Fruit fly (Drosophila melanogaster) whole organism, embryonic: Measurements from ENCODE around the gene dbr.

Experiments used
- Abd-B ChIP-seq: fragments of 200-800 bp; sonication (Bioruptor generic); optimal IDR thresholded peaks from 2 replicates; lab custom pipeline; 2018; ENCODE audit warnings: missing biosample characterization, mild to moderate bottlenecking, missing genetic modification characterization, moderate library complexity
- Ada2b ChIP-seq: fragments of 200-800 bp; sonication (Bioruptor generic); IDR thresholded peaks from 2 replicates; pipeline ENCODE4 v1.3.6; 2022; ENCODE audit warnings: missing biosample characterization, missing genetic modification characterization
- Bgb ChIP-seq: fragments of 200-800 bp; sonication (Bioruptor generic); IDR thresholded peaks from 2 replicates; pipeline ENCODE4 v1.3.6; 2022; ENCODE audit warnings: missing biosample characterization, missing genetic modification characterization; ENCODE audit not compliant: partially characterized antibody
- BtbVII ChIP-seq: fragments of 200-800 bp; sonication (Bioruptor generic); optimal IDR thresholded peaks from 3 replicates; lab custom pipeline; 2017; ENCODE audit warnings: missing biosample characterization, mild to moderate bottlenecking, missing genetic modification characterization
- CG10267 ChIP-seq: fragments of 200-800 bp; sonication (Bioruptor generic); optimal IDR thresholded peaks from 2 replicates; lab custom pipeline; 2018; ENCODE audit warnings: missing biosample characterization, mild to moderate bottlenecking, missing genetic modification characterization, moderate library complexity
- CG10366 ChIP-seq: fragments of 200-800 bp; sonication (Bioruptor generic); IDR thresholded peaks from 2 replicates; pipeline ENCODE4 v1.3.6; 2022; ENCODE audit warnings: missing biosample characterization, missing genetic modification characterization
- CG10543 ChIP-seq: fragments of 200-800 bp; sonication (Bioruptor generic); optimal IDR thresholded peaks from 3 replicates; lab custom pipeline; 2017; ENCODE audit warnings: missing biosample characterization, mild to moderate bottlenecking, missing genetic modification characterization, moderate library complexity
- CG10979 ChIP-seq: fragments of 200-800 bp; sonication (Bioruptor generic); optimal IDR thresholded peaks from 2 replicates; lab custom pipeline; 2018; ENCODE audit warnings: missing biosample characterization, mild to moderate bottlenecking, missing genetic modification characterization, moderate library complexity
- CG12104 ChIP-seq: fragments of 200-800 bp; sonication (Bioruptor generic); optimal IDR thresholded peaks from 3 replicates; lab custom pipeline; 2016; ENCODE audit warnings: missing biosample characterization, missing genetic modification characterization
- CG12391 ChIP-seq: fragments of 200-800 bp; sonication (Bioruptor generic); optimal IDR thresholded peaks from 3 replicates; lab custom pipeline; 2018; ENCODE audit warnings: missing biosample characterization, mild to moderate bottlenecking, missing genetic modification characterization, moderate library complexity
- CG14050 ChIP-seq: fragments of 200-800 bp; sonication (Bioruptor generic); IDR thresholded peaks from 3 replicates; pipeline ENCODE4 v1.3.6; 2022; ENCODE audit warnings: missing biosample characterization, missing genetic modification characterization
- CG15479 ChIP-seq: fragments of 200-800 bp; sonication (Bioruptor generic); optimal IDR thresholded peaks from 3 replicates; lab custom pipeline; 2019; ENCODE audit warnings: missing biosample characterization, mild to moderate bottlenecking, missing genetic modification characterization, moderate library complexity
- CG15696 ChIP-seq: fragments of 200-800 bp; sonication (Bioruptor generic); optimal IDR thresholded peaks from 2 replicates; lab custom pipeline; 2019; ENCODE audit warnings: missing biosample characterization, mild to moderate bottlenecking, missing genetic modification characterization, moderate library complexity
- CG16815 ChIP-seq: fragments of 200-800 bp; sonication (Bioruptor generic); optimal IDR thresholded peaks from 3 replicates; lab custom pipeline; 2017; ENCODE audit warnings: missing biosample characterization, mild to moderate bottlenecking, missing genetic modification characterization
- CG17829 ChIP-seq: fragments of 200-800 bp; optimal IDR thresholded peaks from 2 replicates; lab custom pipeline; 2019; ENCODE audit warnings: missing biosample characterization, mild to moderate bottlenecking, missing genetic modification characterization, moderate library complexity
- CG2678 ChIP-seq: fragments of 200-800 bp; sonication (Bioruptor generic); optimal IDR thresholded peaks from 3 replicates; lab custom pipeline; 2019; ENCODE audit warnings: missing biosample characterization, mild to moderate bottlenecking, missing genetic modification characterization, moderate library complexity
- CG2712 ChIP-seq: fragments of 200-800 bp; optimal IDR thresholded peaks from 3 replicates; lab custom pipeline; 2019; ENCODE audit warnings: missing biosample characterization, mild to moderate bottlenecking, missing genetic modification characterization, moderate library complexity
- CG31388 ChIP-seq: fragments of 200-800 bp; sonication (Bioruptor generic); optimal IDR thresholded peaks from 2 replicates; lab custom pipeline; 2016; ENCODE audit warnings: missing biosample characterization, missing genetic modification characterization
- CG32532 ChIP-seq: fragments of 200-800 bp; sonication (Bioruptor generic); IDR thresholded peaks from 2 replicates; pipeline ENCODE4 v1.3.6; 2022; ENCODE audit warnings: missing biosample characterization, missing genetic modification characterization
- CG4424 ChIP-seq: fragments of 200-800 bp; sonication (Bioruptor generic); optimal IDR thresholded peaks from 3 replicates; lab custom pipeline; 2016; ENCODE audit warnings: missing biosample characterization, missing genetic modification characterization
- CG6813 ChIP-seq: fragments of 200-800 bp; sonication (Bioruptor generic); optimal IDR thresholded peaks from 2 replicates; lab custom pipeline; 2017; ENCODE audit warnings: missing biosample characterization, missing genetic modification characterization, mild to moderate bottlenecking, moderate library complexity, missing genetic modification reagents
- CG8281 ChIP-seq: fragments of 200-800 bp; sonication (Bioruptor generic); optimal IDR thresholded peaks from 2 replicates; lab custom pipeline; 2018; ENCODE audit warnings: missing biosample characterization, mild to moderate bottlenecking, missing genetic modification characterization, moderate library complexity
- CG8359 ChIP-seq: fragments of 200-800 bp; sonication (Bioruptor generic); optimal IDR thresholded peaks from 2 replicates; lab custom pipeline; 2017; ENCODE audit warnings: missing biosample characterization, mild to moderate bottlenecking, missing genetic modification characterization, borderline replicate concordance
- CG8478 ChIP-seq: fragments of >200 bp; optimal IDR thresholded peaks from 2 replicates; lab custom pipeline; 2018
- CG9932 ChIP-seq: fragments of 200-800 bp; sonication (Bioruptor generic); IDR thresholded peaks from 2 replicates; pipeline ENCODE4 v1.3.6; 2022; ENCODE audit warnings: missing biosample characterization, missing genetic modification characterization
- D ChIP-seq, 2 experiments: fragments of 200-800 bp in 1 of 2; fragments of >200 bp in 1 of 2; sonication (Bioruptor generic) in 1 of 2; optimal IDR thresholded peaks; 2 replicates in 1 of 2; 3 replicates in 1 of 2; lab custom pipeline; 2017; ENCODE audit warnings: mild to moderate bottlenecking in 1 of 2, missing biosample characterization in 1 of 2, missing genetic modification characterization in 1 of 2, missing genetic modification reagents in 1 of 2
- Dref ChIP-seq: fragments of 200-800 bp; sonication (Bioruptor generic); IDR thresholded peaks from 2 replicates; pipeline ENCODE4 v1.3.6; 2022; ENCODE audit warnings: missing biosample characterization, missing genetic modification characterization
- E2f2 ChIP-seq: fragments of 200-800 bp; sonication (Bioruptor generic); IDR thresholded peaks from 2 replicates; pipeline ENCODE4 v1.3.6; 2022; ENCODE audit warnings: missing biosample characterization, missing genetic modification characterization
- Fer1 ChIP-seq: fragments of 200-800 bp; sonication (Bioruptor generic); optimal IDR thresholded peaks from 2 replicates; lab custom pipeline; 2017; ENCODE audit warnings: missing biosample characterization, mild to moderate bottlenecking, missing genetic modification characterization
- Fer2 ChIP-seq: fragments of 200-800 bp; sonication (Bioruptor generic); optimal IDR thresholded peaks from 2 replicates; lab custom pipeline; 2018; ENCODE audit warnings: missing biosample characterization, mild to moderate bottlenecking, missing genetic modification characterization, moderate library complexity
- HLH54F ChIP-seq: fragments of 200-800 bp; sonication (Bioruptor generic); optimal IDR thresholded peaks from 3 replicates; lab custom pipeline; 2016; ENCODE audit warnings: missing biosample characterization, missing genetic modification characterization
- Mrtf ChIP-seq: fragments of 200-800 bp; sonication (Bioruptor generic); IDR thresholded peaks from 3 replicates; pipeline ENCODE4 v1.3.6; 2022; ENCODE audit warnings: missing biosample characterization, missing genetic modification characterization
- NK7.1 ChIP-seq: fragments of 200-800 bp; sonication (Bioruptor generic); optimal IDR thresholded peaks from 3 replicates; lab custom pipeline; 2016; ENCODE audit warnings: missing biosample characterization, missing genetic modification characterization
- Rx ChIP-seq: fragments of 200-800 bp; sonication (Bioruptor generic); IDR thresholded peaks from 2 replicates; pipeline ENCODE4 v1.3.6; 2022; ENCODE audit warnings: missing biosample characterization, missing genetic modification characterization
- Trl ChIP-seq, 3 experiments: fragments of >200 bp in 2 of 3; fragments of 200-800 bp in 1 of 3; sonication (Bioruptor generic) in 1 of 3; optimal IDR thresholded peaks; 2 replicates in 1 of 3; 3 replicates in 2 of 3; lab custom pipeline; 2016 to 2017; ENCODE audit warnings: missing biosample characterization in 1 of 3, missing genetic modification characterization in 1 of 3
- abd-A ChIP-seq: fragments of 200-800 bp; sonication (Bioruptor generic); optimal IDR thresholded peaks from 3 replicates; lab custom pipeline; 2019; ENCODE audit warnings: missing biosample characterization, mild to moderate bottlenecking, missing genetic modification characterization, moderate library complexity
- al ChIP-seq: fragments of 200-800 bp; sonication (Bioruptor generic); IDR thresholded peaks from 2 replicates; pipeline ENCODE4 v1.3.6; 2022; ENCODE audit warnings: missing biosample characterization, missing genetic modification characterization
- klu ChIP-seq: fragments of 200-800 bp; sonication (Bioruptor generic); IDR thresholded peaks from 2 replicates; pipeline ENCODE4 v1.3.6; 2022; ENCODE audit warnings: missing biosample characterization, missing genetic modification characterization
- knrl ChIP-seq: fragments of 200-800 bp; sonication (Bioruptor generic); IDR thresholded peaks from 3 replicates; pipeline ENCODE4 v1.3.6; 2022; ENCODE audit warnings: missing biosample characterization, missing genetic modification characterization; ENCODE audit not compliant: partially characterized antibody
- mam ChIP-seq: fragments of 200-800 bp; sonication (Bioruptor generic); optimal IDR thresholded peaks from 3 replicates; lab custom pipeline; 2016; ENCODE audit warnings: missing biosample characterization, missing genetic modification characterization
- odd ChIP-seq: fragments of 200-800 bp; sonication (Bioruptor generic); optimal IDR thresholded peaks from 2 replicates; lab custom pipeline; 2017; ENCODE audit warnings: missing biosample characterization, mild to moderate bottlenecking, missing genetic modification characterization
- pan ChIP-seq, 4 experiments: fragments of >200 bp in 3 of 4; fragments of 200-800 bp in 1 of 4; sonication (Bioruptor generic) in 1 of 4; optimal IDR thresholded peaks in 3 of 4; IDR thresholded peaks in 1 of 4; 2 replicates each; pipeline versions ENCODE4 v1.3.6 to Lab custom; 2017 to 2022; ENCODE audit warnings: missing biosample characterization in 2 of 4, missing genetic modification characterization in 2 of 4, mixed read lengths in 1 of 4
- pb ChIP-seq: fragments of 200-800 bp; sonication (Bioruptor generic); optimal IDR thresholded peaks from 3 replicates; lab custom pipeline; 2016; ENCODE audit warnings: missing biosample characterization, missing genetic modification characterization
- pfk ChIP-seq: fragments of 200-800 bp; sonication (Bioruptor generic); optimal IDR thresholded peaks from 2 replicates; lab custom pipeline; 2018; ENCODE audit warnings: missing biosample characterization, mild to moderate bottlenecking, missing genetic modification characterization, moderate library complexity
- tgo ChIP-seq: fragments of 200-800 bp; sonication (Bioruptor generic); IDR thresholded peaks from 3 replicates; pipeline ENCODE4 v1.3.6; 2022; ENCODE audit warnings: missing biosample characterization, missing genetic modification characterization
- twi ChIP-seq: fragments of 200-800 bp; optimal IDR thresholded peaks from 2 replicates; lab custom pipeline; 2019; ENCODE audit warnings: missing biosample characterization, mild to moderate bottlenecking, missing genetic modification characterization, moderate library complexity
- vnd ChIP-seq: fragments of 200-800 bp; sonication (Bioruptor generic); IDR thresholded peaks from 3 replicates; pipeline ENCODE4 v1.3.6; 2022; ENCODE audit warnings: missing biosample characterization, missing genetic modification characterization; ENCODE audit not compliant: partially characterized antibody

Gene dbr

DNA sequence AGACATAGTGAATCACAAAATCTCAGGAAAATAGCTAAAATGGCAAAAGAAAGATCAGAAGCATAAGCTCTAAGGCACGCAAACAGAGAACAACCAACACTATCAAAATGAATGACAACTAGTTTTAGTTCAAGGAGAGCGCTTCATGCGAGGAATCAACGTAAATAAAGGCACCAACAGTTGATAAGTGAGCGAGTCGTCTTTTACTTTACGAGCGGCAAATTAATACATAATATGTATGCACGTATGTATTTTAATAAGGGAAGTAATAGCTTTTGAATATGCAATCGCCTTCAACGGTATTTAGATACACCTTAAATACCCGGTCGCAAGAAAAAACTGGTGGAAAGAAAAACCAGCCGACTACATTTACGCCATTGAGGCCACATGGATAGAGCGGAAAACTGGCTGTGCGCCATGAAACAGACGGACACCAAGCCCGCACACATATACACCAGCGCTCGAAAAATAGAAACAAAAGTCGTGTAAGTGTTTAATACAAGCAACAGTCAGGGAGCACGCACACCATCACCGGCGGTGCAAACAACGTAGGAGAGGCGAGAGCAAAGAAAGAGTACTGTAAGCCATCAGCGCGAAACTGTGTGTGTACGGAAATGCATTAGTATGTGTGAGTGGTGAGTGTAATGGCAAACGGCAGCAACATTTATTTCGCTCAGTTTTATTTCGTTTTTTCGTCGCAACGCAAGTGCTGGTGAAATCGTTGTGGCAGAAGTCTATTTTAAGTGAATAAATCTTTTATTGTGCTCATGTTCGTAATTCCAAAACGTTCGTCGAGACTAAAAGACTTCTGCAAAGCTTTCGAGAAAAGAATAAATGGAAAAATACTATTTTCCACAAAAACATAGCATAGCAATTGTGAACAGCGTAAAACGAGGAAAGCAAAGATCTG, at the start of gene dbr (continued):
- TF ChIP-seq CG31388 (GFP tag; lab: Kevin White, UChicago) (no peak), Ada2b (GFP tag; lab: Robert Waterston, UW) (no peak), odd (GFP tag; lab: Kevin White, UChicago) (peak; percentile 61), CG16815 (GFP tag; lab: Kevin White, UChicago) (no peak), HLH54F (GFP tag; lab: Kevin White, UChicago) (no peak), CG32532 (GFP tag; lab: Robert Waterston, UW) (0 out of 2 replicates have a peak, but pooled peaks have one; percentile 22), CG2712 (tag; lab: Kevin White, UChicago) (peak; percentile 17), abd-A (tag; lab: Kevin White, UChicago) (peak; percentile 91), CG14050 (GFP tag; lab: Robert Waterston, UW) (no peak), pb (GFP tag; lab: Kevin White, UChicago) (no peak), Rx (GFP tag; lab: Robert Waterston, UW) (no peak), pfk (no peak), Fer1 (GFP tag; lab: Kevin White, UChicago) (peak; percentile 68), CG15479 (GFP tag; lab: Kevin White, UChicago) (peak; percentile 45), Dref (GFP tag; lab: Robert Waterston, UW) (no peak), klu (GFP tag; lab: Robert Waterston, UW) (no peak), E2f2 (no peak), Trl (optimal IDR thresholded peaks at IDR 0.05; lab: Kevin White, UChicago) (peak; percentile 85 to 97), Trl (GFP tag; optimal IDR thresholded peaks at IDR 0.05; lab: Kevin White, UChicago) (peak; percentile 27), CG2678 (peak; percentile 50), CG12104 (no peak), Bgb (GFP tag; lab: Robert Waterston, UW) (peak; percentile 31; the same call in 1 of the 2 replicates), CG15696 (tag; lab: Kevin White, UChicago) (no peak), CG12391 (tag; lab: Kevin White, UChicago) (no peak), CG9932 (GFP tag; lab: Robert Waterston, UW) (no peak), pan (optimal IDR thresholded peaks at IDR 0.05; lab: Kevin White, UChicago) (no peak), pan (GFP tag; optimal IDR thresholded peaks at IDR 0.05 in 1 of 2, IDR thresholded peaks at IDR 0.05 in 1 of 2) (no peak), twi (tag; lab: Kevin White, UChicago) (peak; percentile 82), CG8478 (lab: Kevin White, UChicago) (no peak), CG10979 (tag; lab: Kevin White, UChicago) (peak; percentile 17), CG17829 (tag; lab: Kevin White, UChicago) (peak; percentile 37), knrl (GFP tag; lab: Robert Waterston, UW) (0 out of 3 replicates have a peak, but pooled peaks have one; percentile 11), al (GFP tag; lab: Robert Waterston, UW) (no peak), CG4424 (GFP tag; lab: Kevin White, UChicago) (no peak), Abd-B (GFP tag; lab: Kevin White, UChicago) (no peak), D (optimal IDR thresholded peaks at IDR 0.05; lab: Kevin White, UChicago) (peak; percentile 8), D (GFP tag; optimal IDR thresholded peaks at IDR 0.05; lab: Kevin White, UChicago) (peak; percentile 25), tgo (GFP tag; lab: Robert Waterston, UW) (no peak), mam (no peak), vnd (GFP tag; lab: Robert Waterston, UW) (no peak), CG10267 (no peak), BtbVII (GFP tag; lab: Kevin White, UChicago) (peak; percentile 44), CG10366 (GFP tag; lab: Robert Waterston, UW) (no peak), Mrtf (no peak), NK7.1 (GFP tag; lab: Kevin White, UChicago) (no peak), CG8281 (tag; lab: Kevin White, UChicago) (no peak), CG10543 (GFP tag; lab: Kevin White, UChicago) (peak; percentile 86), Fer2 (tag; lab: Kevin White, UChicago) (no peak), CG8359 (no peak), CG6813 (no peak)
